Worm (Caenorhabditis elegans) whole organism, midembryonic: Measurements from ENCODE around the gene F14F7.5.

Experiments used
- flt-1 ChIP-seq: fragments of 200-800 bp; sonication (Bioruptor generic); IDR thresholded peaks from 2 replicates; pipeline ENCODE4 v1.3.6; 2022; ENCODE audit warnings: missing genetic modification characterization, missing compliant biosample characterization
- klf-2 ChIP-seq: fragments of 200-800 bp; sonication (Bioruptor generic); conservative IDR thresholded peaks from 2 replicates; pipeline ENCODE4 v1.3.6; 2022; ENCODE audit warnings: missing genetic modification reagents, missing genetic modification characterization, missing compliant biosample characterization
- med-1 ChIP-seq: sonication (generic microtip); optimal IDR thresholded peaks from 2 replicates; lab custom pipeline; 2017; ENCODE audit warnings: missing genetic modification characterization, mild to moderate bottlenecking, missing compliant biosample characterization, antibody characterized with exemption, missing genetic modification reagents; ENCODE audit not compliant: insufficient read depth
- ztf-23 ChIP-seq: fragments of 200-800 bp; sonication (Bioruptor generic); IDR thresholded peaks from 2 replicates; pipeline ENCODE4 v1.3.6; 2022; ENCODE audit warnings: missing genetic modification reagents, missing genetic modification characterization, missing compliant biosample characterization
- ztf-29 ChIP-seq: fragments of 200-800 bp; sonication (Bioruptor generic); IDR thresholded peaks from 2 replicates; pipeline ENCODE4 v1.3.6; 2022; ENCODE audit warnings: missing genetic modification reagents, missing genetic modification characterization, missing compliant biosample characterization

ce11 chrIII:12993607-12994006 is 38.2 kb upstream of the F14F7.5 start, which contains the start of gene col-97:
- TF ChIP-seq ztf-23 (GFP tag; lab: Robert Waterston, UW) (no peak), flt-1 (GFP tag; lab: Robert Waterston, UW) (no peak), ztf-29 (GFP tag; lab: Robert Waterston, UW) (no peak), klf-2 (GFP tag; lab: Robert Waterston, UW) (no peak), med-1 (GFP tag; lab: Kevin White, UChicago) (no peak)
